Fruit fly (Drosophila melanogaster) whole organism, wandering third instar larva: ENCODE measurements around the gene wry.

Experiments
- pan ChIP-seq: fragments of >200 bp; optimal IDR thresholded peaks from 2 replicates; lab custom pipeline; 2017
- sv ChIP-seq: fragments of 200-800 bp; sonication (Bioruptor generic); optimal IDR thresholded peaks from 3 replicates; lab custom pipeline; 2016; ENCODE audit warnings: missing biosample characterization, missing genetic modification characterization

- no peak for TF ChIP-seq sv (GFP tag; lab: Kevin White, UChicago)
- TF ChIP-seq pan (lab: Kevin White, UChicago), result no peak
These were observed 9.9 kb upstream of the wry start, which contains the start of gene CG31664 for dm6 chr2L:1826400-1826799.
